Worm (Caenorhabditis elegans) whole organism, young adult: Measurements from ENCODE around the gene F47B8.2.

Experiments
- B0019.2 ChIP-seq: fragments of 200-800 bp; sonication (Bioruptor generic); conservative IDR thresholded peaks from 2 replicates; pipeline ENCODE4 v1.3.6; 2022; ENCODE audit warnings: missing genetic modification reagents, missing genetic modification characterization, missing compliant biosample characterization
- C06A6.2 ChIP-seq: fragments of 200-800 bp; sonication (Bioruptor generic); conservative IDR thresholded peaks from 2 replicates; pipeline ENCODE4 v1.3.6; 2022; ENCODE audit warnings: missing genetic modification characterization, missing compliant biosample characterization
- ama-1 ChIP-seq, 3 experiments: fragments of 150-350 bp in 1 of 3; sonication (generic microtip) in 2 of 3; optimal IDR thresholded peaks; 2 replicates each; lab custom pipeline; 2014 to 2018; ENCODE audit warnings: missing biosample characterization in 2 of 3, missing genetic modification characterization in 2 of 3, missing genetic modification reagents in 2 of 3
- lag-1 ChIP-seq: fragments of 200-800 bp; sonication (Bioruptor generic); IDR thresholded peaks from 2 replicates; pipeline ENCODE4 v1.3.6; 2022; ENCODE audit warnings: missing genetic modification reagents, missing genetic modification characterization, missing compliant biosample characterization
- lsy-27 ChIP-seq: sonication (generic microtip); optimal IDR thresholded peaks from 2 replicates; lab custom pipeline; 2017; ENCODE audit warnings: missing genetic modification characterization, mild to moderate bottlenecking, missing compliant biosample characterization, antibody characterized with exemption, missing genotype, borderline replicate concordance; ENCODE audit not compliant: insufficient read depth
- nhr-80 ChIP-seq: sonication (generic microtip); optimal IDR thresholded peaks from 2 replicates; lab custom pipeline; 2016; ENCODE audit warnings: missing genetic modification characterization, missing compliant biosample characterization
- pha-4 ChIP-seq: fragments of 150-350 bp; sonication (generic microtip); optimal IDR thresholded peaks from 2 replicates; lab custom pipeline; 2014; ENCODE audit warnings: missing biosample characterization, missing genetic modification reagents, missing genetic modification characterization
- snpc-4 ChIP-seq, 5 experiments: fragments of 150-350 bp in 1 of 5; sonication (generic microtip) in 4 of 5; optimal IDR thresholded peaks; 2 replicates each; lab custom pipeline; 2014 to 2018; ENCODE audit warnings: missing genetic modification characterization in 5 of 5, missing biosample characterization in 3 of 5, antibody characterized with exemption in 2 of 5, mild to moderate bottlenecking in 2 of 5, missing compliant biosample characterization in 2 of 5, missing genotype in 2 of 5, moderate library complexity in 2 of 5, missing genetic modification reagents in 1 of 5
- unc-62 ChIP-seq: fragments of 150-350 bp; optimal IDR thresholded peaks from 2 replicates; lab custom pipeline; 2014; ENCODE audit warnings: missing biosample characterization, missing genetic modification reagents, missing genetic modification characterization

- TF ChIP-seq lsy-27 (tag; lab: Kevin White, UChicago) (no peak), C06A6.2 (GFP tag; lab: Robert Waterston, UW) (no peak), unc-62 (GFP tag; lab: Kevin White, UChicago) (no peak), lag-1 (GFP tag; lab: Robert Waterston, UW) (no peak), pha-4 (tag; lab: Kevin White, UChicago) (no peak), B0019.2 (no peak), snpc-4 (GFP tag; optimal IDR thresholded peaks at IDR 0.05; lab: Kevin White, UChicago) (no peak), snpc-4 (tag; optimal IDR thresholded peaks at IDR 0.05; lab: Kevin White, UChicago) (no peak), nhr-80 (tag; lab: Kevin White, UChicago) (no peak), ama-1 (optimal IDR thresholded peaks at IDR 0.05; lab: Kevin White, UChicago) (no peak), ama-1 (GFP tag; optimal IDR thresholded peaks at IDR 0.05; lab: Kevin White, UChicago) (no peak)
These were observed 2.8 kb upstream of the F47B8.2 start, which contains the start of gene F47B8.13 for ce11 chrV:14319101-14319781.
